Worm (Caenorhabditis elegans) whole organism, L1 larva: ENCODE results near the gene npp-20.

ENCODE experiments used
- elt-3 ChIP-seq, 6 experiments: fragments of 150-350 bp in 1 of 6; sonication (generic microtip); optimal IDR thresholded peaks; 2 replicates each; lab custom pipeline; 2017 to 2018; ENCODE audit warnings: missing biosample characterization in 6 of 6, missing genetic modification characterization in 6 of 6, inconsistent platforms in 1 of 6
- lin-13 ChIP-seq: fragments of 150-350 bp; optimal IDR thresholded peaks from 2 replicates; lab custom pipeline; 2014; ENCODE audit warnings: missing biosample characterization, missing genetic modification reagents, missing genetic modification characterization
- lin-15B ChIP-seq: fragments of 150-350 bp; sonication (generic microtip); optimal IDR thresholded peaks from 3 replicates; lab custom pipeline; 2014; ENCODE audit warnings: missing biosample characterization, missing genetic modification characterization
- lin-39 ChIP-seq: fragments of 150-350 bp; optimal IDR thresholded peaks from 2 replicates; lab custom pipeline; 2014; ENCODE audit warnings: missing biosample characterization, missing genetic modification reagents, missing genetic modification characterization
- nhr-84 ChIP-seq: sonication (generic microtip); optimal IDR thresholded peaks from 2 replicates; lab custom pipeline; 2017; ENCODE audit warnings: missing biosample characterization, missing genetic modification characterization
- skn-1 ChIP-seq: fragments of 150-350 bp; optimal IDR thresholded peaks from 2 replicates; lab custom pipeline; 2014; ENCODE audit warnings: missing biosample characterization, missing genetic modification characterization
- sox-4 ChIP-seq: sonication (generic microtip); optimal IDR thresholded peaks from 2 replicates; lab custom pipeline; 2016; ENCODE audit warnings: missing genetic modification characterization, missing compliant biosample characterization
- xbp-1 ChIP-seq: sonication (generic microtip); optimal IDR thresholded peaks from 2 replicates; lab custom pipeline; 2016; ENCODE audit warnings: missing genetic modification characterization, missing compliant biosample characterization

- TF ChIP-seq lin-39 (no peak), lin-13 (GFP tag; lab: Kevin White, UChicago) (no peak), nhr-84 (tag; lab: Kevin White, UChicago) (no peak), sox-4 (tag; lab: Kevin White, UChicago) (no peak), skn-1 (no peak), lin-15B (tag; lab: Kevin White, UChicago) (no peak), xbp-1 (tag; lab: Kevin White, UChicago) (no peak), elt-3 (tag; optimal IDR thresholded peaks at IDR 0.05; lab: Kevin White, UChicago) (no peak)
Observed at ce11 chrIV:1459826-1460489, 35.9 kb downstream of the npp-20 start.
